Fruit fly (Drosophila melanogaster): ENCODE results near the gene CG13049.

- no peak for TF ChIP-seq usp (GFP tag; optimal IDR thresholded peaks at IDR 0.05)
- no peak for TF ChIP-seq psq (optimal IDR thresholded peaks at IDR 0.05)
- TF ChIP-seq pan (optimal IDR thresholded peaks at IDR 0.05) = no peak
- TF ChIP-seq Dll (optimal IDR thresholded peaks at IDR 0.05) = no peak
- no peak for TF ChIP-seq CG8478 (optimal IDR thresholded peaks at IDR 0.05)
These were observed 41.6 kb upstream of the CG13049 start, which contains the start of gene CG13059 for dm6 chr3L:16323372-16323771.
